Fruit fly (Drosophila melanogaster): ENCODE data around the gene Sld5.

The Sld5 gene

DNA sequence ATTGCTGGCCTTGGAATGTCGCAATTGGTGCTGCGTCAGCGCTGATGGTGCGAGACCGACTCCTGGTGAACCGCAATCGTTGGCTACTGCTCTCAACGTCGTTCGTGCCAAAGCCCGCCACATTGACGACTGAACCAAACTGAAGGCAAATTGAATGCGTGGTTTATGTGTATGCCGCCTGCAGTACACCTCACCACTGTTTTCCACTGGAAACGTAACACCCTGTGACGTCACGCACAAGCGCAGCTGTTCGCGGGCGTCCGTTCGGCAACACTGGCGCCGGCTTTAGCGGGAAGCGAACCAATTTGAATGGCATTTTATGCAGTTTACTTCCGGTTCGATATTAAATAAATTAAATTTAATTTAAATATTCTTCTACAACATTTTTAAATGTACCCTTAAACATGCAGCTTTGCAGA lies 1.1 kb downstream of the Sld5 start, which contains the start of gene Cmpk:
Gene Cmpk, minus strand, starts transcription at position 225 of the 419 bp plus-strand sequence.
- TF ChIP-seq dsx (GFP tag; optimal IDR thresholded peaks at IDR 0.05; ENCODE audit: poor library complexity, severe bottlenecking) (peak; percentile 35), CG11762 (GFP tag; optimal IDR thresholded peaks at IDR 0.05; ENCODE audit: insufficient read depth) (no peak), Hr38 (GFP tag; optimal IDR thresholded peaks at IDR 0.05) (no peak), pdm3 (GFP tag; optimal IDR thresholded peaks at IDR 0.05) (peak; percentile 52), CG10669 (GFP tag; optimal IDR thresholded peaks at IDR 0.05) (no peak), CG8319 (GFP tag; optimal IDR thresholded peaks at IDR 0.05) (peak; percentile 25), Eip93F (GFP tag; optimal IDR thresholded peaks at IDR 0.05) (no peak), CG34406 (GFP tag; optimal IDR thresholded peaks at IDR 0.05) (peak; percentile 70), CG1621 (tag; optimal IDR thresholded peaks at IDR 0.05) (peak; percentile 46), CG16779 (tag; optimal IDR thresholded peaks at IDR 0.05) (no peak), CG11902 (GFP tag; optimal IDR thresholded peaks at IDR 0.05) (no peak), lz (GFP tag; optimal IDR thresholded peaks at IDR 0.05) (peak; percentile 55), dac (GFP tag; optimal IDR thresholded peaks at IDR 0.05) (peak; percentile 26), eg (GFP tag; IDR thresholded peaks at IDR 0.05) (peak; percentile 70), CG32006 (GFP tag; optimal IDR thresholded peaks at IDR 0.05) (peak; percentile 2), Ets21C (GFP tag; optimal IDR thresholded peaks at IDR 0.05) (no peak), CG10631 (GFP tag; optimal IDR thresholded peaks at IDR 0.05) (peak; percentile 19), CG8119 (GFP tag; IDR thresholded peaks at IDR 0.05) (peak; percentile 55; the same call in 1 of the 3 replicates), cyc (GFP tag; optimal IDR thresholded peaks at IDR 0.05) (peak; percentile 63), fkh (GFP tag; optimal IDR thresholded peaks at IDR 0.05) (peak; percentile 65), Smox (GFP tag; optimal IDR thresholded peaks at IDR 0.05) (no peak), esn (GFP tag; optimal IDR thresholded peaks at IDR 0.05) (peak; percentile 84), Lpt (GFP tag; optimal IDR thresholded peaks at IDR 0.05) (no peak), CG6276 (GFP tag; optimal IDR thresholded peaks at IDR 0.05) (no peak), CG7368 (GFP tag; optimal IDR thresholded peaks at IDR 0.05) (peak; percentile 60), Sox15 (GFP tag; optimal IDR thresholded peaks at IDR 0.05) (no peak), Blimp-1 (GFP tag; optimal IDR thresholded peaks at IDR 0.05) (no peak), Ets96B (tag; optimal IDR thresholded peaks at IDR 0.05) (peak; percentile 1), CG6808 (GFP tag; optimal IDR thresholded peaks at IDR 0.05) (no peak), CG3919 (GFP tag; optimal IDR thresholded peaks at IDR 0.05) (peak; percentile 82), Eip75B (GFP tag; optimal IDR thresholded peaks at IDR 0.05) (no peak), OdsH (GFP tag; optimal IDR thresholded peaks at IDR 0.05) (peak; percentile 63), CG6792 (GFP tag; optimal IDR thresholded peaks at IDR 0.05) (peak; percentile 68), CG6854 (GFP tag; optimal IDR thresholded peaks at IDR 0.05) (peak; percentile 93), net (GFP tag; optimal IDR thresholded peaks at IDR 0.05) (peak; percentile 78), Eip78C (GFP tag) (peak; percentile 95), Hr39 (GFP tag; optimal IDR thresholded peaks at IDR 0.05) (peak; percentile 22), CG15336 (GFP tag; IDR thresholded peaks at IDR 0.05) (peak; percentile 40; the same call in 1 of the 2 replicates), ss (GFP tag; optimal IDR thresholded peaks at IDR 0.05) (peak in 1 of 2 experiments; percentile 76), CG8632 (GFP tag; optimal IDR thresholded peaks at IDR 0.05) (peak; percentile 53), acj6 (GFP tag; optimal IDR thresholded peaks at IDR 0.05) (peak; percentile 59), Sox102F (GFP tag; optimal IDR thresholded peaks at IDR 0.05) (no peak), salr (GFP tag; optimal IDR thresholded peaks at IDR 0.05) (peak in 1 of 2 experiments; percentile 58), CG6163 (GFP tag; IDR thresholded peaks at IDR 0.05) (peak; percentile 81), vri (GFP tag; optimal IDR thresholded peaks at IDR 0.05) (peak; percentile 97), fd59A (GFP tag; optimal IDR thresholded peaks at IDR 0.05) (no peak), achi (GFP tag; optimal IDR thresholded peaks at IDR 0.05) (peak; percentile 70), CG4318 (GFP tag; optimal IDR thresholded peaks at IDR 0.05) (no peak), CG11294 (GFP tag; IDR thresholded peaks at IDR 0.05) (no peak), Met (GFP tag; optimal IDR thresholded peaks at IDR 0.05) (peak; percentile 74), Sox14 (GFP tag; optimal IDR thresholded peaks at IDR 0.05) (peak; percentile 44), topi (GFP tag; optimal IDR thresholded peaks at IDR 0.05) (peak; percentile 69)

All from whole organism, prepupa.